Worm (Caenorhabditis elegans): ENCODE measurements around the gene del-2.
"Not testable (repeated sequence)": the region's sequence is repeated elsewhere in the genome, so short reads cannot be mapped to it uniquely, and the experiment has no call there.

Gene del-2

DNA sequence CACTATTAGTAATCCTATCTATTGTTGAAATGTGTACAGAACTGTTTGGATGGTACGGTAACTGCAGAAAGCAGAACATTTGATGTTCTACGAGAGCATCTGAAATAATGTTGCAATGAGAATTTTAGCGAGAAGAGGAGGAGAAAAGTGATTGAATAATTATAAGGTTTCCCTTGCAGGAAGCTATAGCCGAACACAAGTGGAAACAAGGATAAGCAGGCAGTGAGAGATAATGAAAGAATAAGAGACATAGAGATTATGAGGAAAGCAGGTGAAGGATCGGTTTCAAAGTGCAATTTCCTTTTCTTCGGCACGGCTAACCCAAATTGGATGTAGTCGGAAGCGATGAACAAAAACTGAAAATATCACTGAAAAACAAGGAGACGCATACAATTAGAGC lies at the start of gene del-2:
del-2 (minus strand) TSS at position 101 of the 400 bp plus-strand sequence.
- TF ChIP-seq cog-1 (tag; optimal IDR thresholded peaks at IDR 0.05) (no peak), klf-2 (GFP tag; conservative IDR thresholded peaks at IDR 0.05) (no peak), flt-1 (GFP tag; IDR thresholded peaks at IDR 0.05) (no peak), T22C8.4 (GFP tag; IDR thresholded peaks at IDR 0.05) (no peak), tab-1 (GFP tag; IDR thresholded peaks at IDR 0.05) (no peak), ztf-23 (GFP tag; IDR thresholded peaks at IDR 0.05) (no peak), med-1 (GFP tag; optimal IDR thresholded peaks at IDR 0.05; ENCODE audit: insufficient read depth) (no peak), ref-1 (GFP tag; conservative IDR thresholded peaks at IDR 0.05) (no peak)

DNA sequence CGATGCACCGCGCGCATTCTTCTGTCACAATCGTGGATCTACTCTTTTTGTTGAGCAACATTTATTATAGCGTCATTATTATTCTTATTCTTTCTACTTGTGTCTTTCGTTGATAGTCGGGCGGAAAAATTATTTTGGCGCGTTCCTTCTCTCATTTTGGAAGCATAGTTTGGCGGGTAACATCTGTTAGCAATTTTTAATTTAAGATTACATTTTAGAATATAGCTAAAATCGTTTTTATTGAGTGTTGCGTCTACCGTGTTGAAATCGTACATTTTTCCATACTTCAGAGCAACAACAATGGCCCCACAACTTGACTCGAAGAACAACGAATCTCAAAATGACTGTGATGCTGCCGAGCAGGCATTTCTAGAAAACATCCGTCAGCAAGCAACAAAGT lies 48.8 kb upstream of the del-2 start, which contains the start of gene sdz-36:
sdz-36 (plus strand) TSS at position 301 of the 400 bp plus-strand sequence.
- no peak for TF ChIP-seq med-1 (GFP tag; optimal IDR thresholded peaks at IDR 0.05; ENCODE audit: insufficient read depth)
- no peak for TF ChIP-seq cog-1 (tag; optimal IDR thresholded peaks at IDR 0.05)
- no peak for TF ChIP-seq ref-1 (GFP tag; conservative IDR thresholded peaks at IDR 0.05)
- no peak for TF ChIP-seq ztf-29 (GFP tag; IDR thresholded peaks at IDR 0.05)
- no peak for TF ChIP-seq klf-2 (GFP tag; conservative IDR thresholded peaks at IDR 0.05)
- no peak for TF ChIP-seq tab-1 (GFP tag; IDR thresholded peaks at IDR 0.05)
- no peak for TF ChIP-seq T22C8.4 (GFP tag; IDR thresholded peaks at IDR 0.05)

DNA sequence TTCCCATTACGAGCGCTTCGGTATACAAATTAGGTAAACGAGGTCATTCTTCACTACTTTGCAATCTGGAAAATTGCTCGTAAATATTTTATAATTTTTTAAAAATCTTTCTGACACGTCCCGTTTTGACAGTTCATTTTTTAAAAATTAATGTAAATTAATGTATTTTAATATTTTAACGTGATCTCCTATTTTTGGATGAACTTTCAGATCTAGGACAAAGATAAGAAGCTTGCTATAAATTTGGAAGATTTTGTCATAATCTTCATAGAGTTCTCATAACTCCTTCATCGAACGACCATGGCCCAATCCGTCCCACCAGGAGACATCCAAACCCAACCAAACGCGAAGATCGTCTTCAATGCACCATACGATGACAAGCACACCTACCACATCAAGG lies 46.9 kb upstream of the del-2 start, which contains the start of gene msp-76:
msp-76 (plus strand) TSS at position 301 of the 400 bp plus-strand sequence.
- not testable (repeated sequence) for TF ChIP-seq T22C8.4 (GFP tag; IDR thresholded peaks at IDR 0.05); ref-1 (GFP tag; conservative IDR thresholded peaks at IDR 0.05); med-1 (GFP tag; optimal IDR thresholded peaks at IDR 0.05; ENCODE audit: insufficient read depth)

DNA sequence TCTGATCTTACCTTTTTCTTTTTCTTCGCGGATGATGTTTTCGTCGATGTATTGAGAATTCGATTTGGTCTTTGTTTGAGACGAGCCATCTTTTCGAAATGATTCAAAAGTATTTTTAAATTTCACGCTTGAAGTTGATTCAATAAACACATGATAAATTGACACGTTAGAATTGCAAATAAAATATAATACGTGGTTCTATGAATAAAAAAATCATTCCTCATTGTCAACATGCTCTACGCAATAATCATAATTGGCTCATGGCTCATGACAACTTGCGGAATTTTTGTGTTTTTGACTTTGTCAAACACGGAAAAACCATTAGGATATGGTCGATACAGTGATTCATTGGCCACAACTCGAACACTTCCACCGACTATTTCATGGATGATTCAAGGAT lies 41.6 kb upstream of the del-2 start, which contains the start of the genes htas-1 and ZK1251.3:
htas-1 (minus strand) TSS at position 101 of the 400 bp plus-strand sequence.
ZK1251.3 (plus strand) TSS at position 226 of the 400 bp plus-strand sequence.
- TF ChIP-seq klf-2 (GFP tag; conservative IDR thresholded peaks at IDR 0.05) (no peak), ztf-23 (GFP tag; IDR thresholded peaks at IDR 0.05) (no peak), cog-1 (tag; optimal IDR thresholded peaks at IDR 0.05) (no peak), med-1 (GFP tag; optimal IDR thresholded peaks at IDR 0.05; ENCODE audit: insufficient read depth) (no peak), ref-1 (GFP tag; conservative IDR thresholded peaks at IDR 0.05) (no peak), T22C8.4 (GFP tag; IDR thresholded peaks at IDR 0.05) (no peak), ztf-29 (GFP tag; IDR thresholded peaks at IDR 0.05) (no peak)

DNA sequence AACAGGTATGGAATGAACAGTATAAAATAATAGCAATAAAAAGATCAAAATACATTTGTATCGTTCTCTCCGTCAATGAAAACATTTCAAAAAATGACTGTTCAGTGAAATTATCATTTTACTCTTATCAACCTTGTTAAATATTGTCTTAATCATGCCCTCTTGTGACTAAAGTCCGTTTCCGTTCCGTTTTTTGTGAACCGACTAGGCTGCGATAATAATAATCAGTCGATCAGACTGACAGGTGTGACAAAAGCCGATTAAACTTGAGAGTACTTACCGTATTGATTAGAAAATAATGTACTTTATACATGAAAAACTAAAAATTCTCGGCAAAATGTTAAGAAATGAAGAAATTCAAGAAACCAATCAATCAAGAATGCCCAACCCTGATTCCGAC lies 40.7 kb upstream of the del-2 start, which contains the start of gene ins-7:
ins-7 (minus strand) TSS at position 332 of the 400 bp plus-strand sequence.
- no peak for TF ChIP-seq med-1 (GFP tag; optimal IDR thresholded peaks at IDR 0.05; ENCODE audit: insufficient read depth)
- TF ChIP-seq ztf-23 (GFP tag; IDR thresholded peaks at IDR 0.05), result no peak
- no peak for TF ChIP-seq T22C8.4 (GFP tag; IDR thresholded peaks at IDR 0.05)
- TF ChIP-seq klf-2 (GFP tag; conservative IDR thresholded peaks at IDR 0.05), result no peak
- TF ChIP-seq flt-1 (GFP tag; IDR thresholded peaks at IDR 0.05), result no peak
- no peak for TF ChIP-seq ref-1 (GFP tag; conservative IDR thresholded peaks at IDR 0.05)
- no peak for TF ChIP-seq ztf-29 (GFP tag; IDR thresholded peaks at IDR 0.05)
- TF ChIP-seq tab-1 (GFP tag; IDR thresholded peaks at IDR 0.05), result no peak
- TF ChIP-seq cog-1 (tag; optimal IDR thresholded peaks at IDR 0.05), result no peak

DNA sequence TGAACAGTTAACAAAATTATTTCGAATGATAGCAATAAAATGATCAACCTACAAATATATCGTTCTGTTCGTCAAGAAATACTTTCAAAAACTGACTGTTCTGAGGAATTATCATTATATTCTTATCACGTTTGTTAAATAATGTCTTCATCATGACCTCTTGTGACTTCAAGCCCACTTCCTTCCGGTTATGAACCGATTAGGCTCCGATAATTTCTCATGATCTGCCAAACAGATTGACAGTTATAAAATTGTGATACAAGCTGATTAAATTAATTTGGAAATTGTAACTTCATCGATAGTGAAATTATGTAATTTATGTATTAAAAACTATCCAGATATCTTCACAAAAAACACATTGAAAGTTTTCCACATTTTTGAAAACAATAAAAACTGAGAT lies 39.0 kb upstream of the del-2 start, which contains the start of gene ins-8:
ins-8 (minus strand) TSS at position 101 of the 400 bp plus-strand sequence.
- no peak for TF ChIP-seq ztf-29 (GFP tag; IDR thresholded peaks at IDR 0.05)
- no peak for TF ChIP-seq med-1 (GFP tag; optimal IDR thresholded peaks at IDR 0.05; ENCODE audit: insufficient read depth)
- TF ChIP-seq cog-1 (tag; optimal IDR thresholded peaks at IDR 0.05), result no peak
- no peak for TF ChIP-seq ref-1 (GFP tag; conservative IDR thresholded peaks at IDR 0.05)
- no peak for TF ChIP-seq klf-2 (GFP tag; conservative IDR thresholded peaks at IDR 0.05)

DNA sequence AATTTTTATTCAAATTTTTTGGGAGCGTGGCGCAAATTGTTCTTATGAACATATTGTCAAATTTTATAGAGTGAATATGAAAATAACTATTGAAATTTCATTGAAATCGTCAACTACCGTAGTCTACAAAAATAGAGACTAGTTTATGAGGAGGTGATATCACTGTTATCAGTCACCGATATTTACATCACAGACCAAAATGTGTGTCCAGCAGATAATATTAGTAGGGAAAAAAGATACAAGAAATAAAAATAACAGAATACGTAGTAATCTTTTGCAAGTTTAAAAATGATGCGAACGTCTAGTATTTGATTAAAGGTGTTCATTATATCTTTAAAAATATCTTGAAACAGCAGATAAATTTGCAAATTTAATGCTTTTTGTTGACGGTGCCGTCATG lies 37.5 kb upstream of the del-2 start:
- TF ChIP-seq med-1 (GFP tag; optimal IDR thresholded peaks at IDR 0.05; ENCODE audit: insufficient read depth) (no peak), tab-1 (GFP tag; IDR thresholded peaks at IDR 0.05) (no peak), T22C8.4 (GFP tag; IDR thresholded peaks at IDR 0.05) (no peak)

DNA sequence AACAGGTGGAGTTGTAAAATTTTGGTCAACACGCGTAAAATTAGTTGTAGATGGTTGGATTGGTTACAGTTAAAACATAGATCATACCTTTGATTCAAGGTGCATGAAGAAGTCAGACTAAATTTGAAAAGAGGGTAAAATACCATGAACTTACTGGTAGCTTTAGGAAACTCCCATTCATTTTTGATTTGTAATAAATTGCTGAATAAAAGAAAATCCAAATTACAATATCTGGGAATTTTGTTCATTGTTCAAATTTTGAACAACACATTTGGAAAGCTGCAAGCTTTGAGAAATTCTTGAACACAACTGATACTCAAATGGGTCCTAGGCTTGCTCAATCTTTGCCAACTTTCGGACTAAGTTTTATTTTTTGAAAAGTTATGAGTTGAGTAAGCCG lies 36.2 kb upstream of the del-2 start:
- no peak for TF ChIP-seq tab-1 (GFP tag; IDR thresholded peaks at IDR 0.05)
- no peak for TF ChIP-seq flt-1 (GFP tag; IDR thresholded peaks at IDR 0.05)
- TF ChIP-seq ztf-23 (GFP tag; IDR thresholded peaks at IDR 0.05), result no peak
- TF ChIP-seq med-1 (GFP tag; optimal IDR thresholded peaks at IDR 0.05; ENCODE audit: insufficient read depth), result no peak
- no peak for TF ChIP-seq ztf-29 (GFP tag; IDR thresholded peaks at IDR 0.05)
- TF ChIP-seq klf-2 (GFP tag; conservative IDR thresholded peaks at IDR 0.05), result no peak
- TF ChIP-seq cog-1 (tag; optimal IDR thresholded peaks at IDR 0.05), result no peak

DNA sequence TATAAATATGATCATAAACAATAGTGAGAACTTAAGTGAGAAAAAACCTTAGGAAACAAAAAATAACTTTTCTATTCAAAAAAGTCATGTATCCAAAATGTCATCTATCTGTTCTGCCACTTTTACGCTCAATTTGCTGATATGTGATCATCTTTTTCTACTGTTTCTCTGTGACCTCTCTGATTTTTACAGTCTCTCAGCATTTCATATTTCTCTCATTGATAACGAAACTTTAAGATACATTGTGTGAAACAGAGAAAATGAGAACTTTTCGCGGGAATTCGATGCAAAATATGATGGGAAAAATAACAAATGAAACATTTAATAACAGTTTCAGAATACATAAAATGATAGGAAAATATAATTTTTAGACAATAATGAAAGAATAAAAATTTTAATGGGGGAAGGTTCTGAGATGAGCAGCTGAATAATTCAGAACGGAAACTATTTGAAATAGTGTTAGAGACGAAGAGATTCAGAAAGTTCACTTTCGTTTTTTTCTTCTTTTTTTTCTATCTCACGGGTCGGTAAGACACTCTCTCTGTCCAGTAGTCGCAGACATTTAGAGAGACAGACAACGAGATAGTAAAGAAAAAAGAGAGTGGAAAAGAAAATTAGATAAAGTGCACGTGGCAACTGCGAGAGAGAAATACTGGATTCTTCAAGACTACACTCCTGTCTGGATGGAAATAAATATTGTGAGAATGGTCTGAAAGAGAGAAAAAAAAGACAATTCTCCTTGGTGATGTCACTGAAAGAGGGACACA lies 35.6 kb upstream of the del-2 start:
- no peak for TF ChIP-seq ref-1 (GFP tag; conservative IDR thresholded peaks at IDR 0.05)
- TF ChIP-seq tab-1 (GFP tag; IDR thresholded peaks at IDR 0.05), result no peak
- TF ChIP-seq klf-2 (GFP tag; conservative IDR thresholded peaks at IDR 0.05), result no peak
- no peak for TF ChIP-seq med-1 (GFP tag; optimal IDR thresholded peaks at IDR 0.05; ENCODE audit: insufficient read depth)
- no peak for TF ChIP-seq flt-1 (GFP tag; IDR thresholded peaks at IDR 0.05)
- no peak for TF ChIP-seq ztf-29 (GFP tag; IDR thresholded peaks at IDR 0.05)
- no peak for TF ChIP-seq T22C8.4 (GFP tag; IDR thresholded peaks at IDR 0.05)
- TF ChIP-seq cog-1 (tag; optimal IDR thresholded peaks at IDR 0.05), result no peak
- TF ChIP-seq ztf-23 (GFP tag; IDR thresholded peaks at IDR 0.05), result no peak

DNA sequence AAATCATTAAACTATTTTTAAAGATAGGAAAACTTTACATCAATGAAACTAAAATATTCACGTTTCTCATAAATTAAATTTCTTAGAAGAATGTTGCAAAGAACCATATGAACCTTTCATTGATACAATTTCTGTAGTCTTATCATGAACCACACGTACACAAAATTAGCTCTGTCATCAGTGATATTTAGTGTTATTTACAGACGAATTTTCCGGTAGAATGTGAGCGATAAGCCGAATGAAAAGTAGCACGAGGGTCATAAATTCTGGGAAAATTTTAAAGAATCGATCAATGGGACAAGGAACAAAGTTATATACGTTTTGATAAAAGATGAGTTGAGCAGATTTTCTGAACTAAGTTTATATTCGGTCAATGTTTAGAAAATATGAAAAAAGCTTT lies 34.7 kb upstream of the del-2 start:
- TF ChIP-seq ztf-29 (GFP tag; IDR thresholded peaks at IDR 0.05) (no peak), T22C8.4 (GFP tag; IDR thresholded peaks at IDR 0.05) (no peak), ztf-23 (GFP tag; IDR thresholded peaks at IDR 0.05) (no peak), ref-1 (GFP tag; conservative IDR thresholded peaks at IDR 0.05) (no peak), cog-1 (tag; optimal IDR thresholded peaks at IDR 0.05) (no peak), flt-1 (GFP tag; IDR thresholded peaks at IDR 0.05) (no peak), tab-1 (GFP tag; IDR thresholded peaks at IDR 0.05) (no peak), klf-2 (GFP tag; conservative IDR thresholded peaks at IDR 0.05) (no peak), med-1 (GFP tag; optimal IDR thresholded peaks at IDR 0.05; ENCODE audit: insufficient read depth) (no peak)
